Fruit fly (Drosophila melanogaster) whole organism, prepupa: Measurements from ENCODE around the gene TBC1D23.

Experiments
- Blimp-1 ChIP-seq: fragments of 200-800 bp; sonication (Bioruptor generic); optimal IDR thresholded peaks from 3 replicates; lab custom pipeline; 2017; ENCODE audit warnings: missing biosample characterization, missing genetic modification characterization, mild to moderate bottlenecking, moderate library complexity, missing genetic modification reagents
- CG10631 ChIP-seq: fragments of 200-800 bp; sonication (Bioruptor generic); optimal IDR thresholded peaks from 2 replicates; lab custom pipeline; 2016; ENCODE audit warnings: missing biosample characterization, missing genetic modification characterization
- CG10669 ChIP-seq: fragments of 200-800 bp; sonication (Bioruptor generic); optimal IDR thresholded peaks from 3 replicates; lab custom pipeline; 2018; ENCODE audit warnings: missing biosample characterization, mild to moderate bottlenecking, missing genetic modification characterization, moderate library complexity
- CG11762 ChIP-seq: fragments of 200-800 bp; sonication (Bioruptor generic); optimal IDR thresholded peaks from 3 replicates; lab custom pipeline; 2016; ENCODE audit warnings: missing biosample characterization, missing genetic modification characterization; ENCODE audit not compliant: insufficient read depth
- CG11902 ChIP-seq: fragments of 200-800 bp; sonication (Bioruptor generic); optimal IDR thresholded peaks from 3 replicates; lab custom pipeline; 2016; ENCODE audit warnings: missing biosample characterization, missing genetic modification characterization
- CG15336 ChIP-seq: fragments of 200-800 bp; sonication (Bioruptor generic); IDR thresholded peaks from 2 replicates; pipeline ENCODE4 v1.3.6; 2022; ENCODE audit warnings: missing biosample characterization, missing genetic modification characterization
- CG1621 ChIP-seq: fragments of 200-800 bp; sonication (Bioruptor generic); optimal IDR thresholded peaks from 3 replicates; lab custom pipeline; 2018; ENCODE audit warnings: missing biosample characterization, mild to moderate bottlenecking, missing genetic modification characterization
- CG16779 ChIP-seq: fragments of 200-800 bp; sonication (Bioruptor generic); optimal IDR thresholded peaks from 3 replicates; lab custom pipeline; 2017; ENCODE audit warnings: missing biosample characterization, mild to moderate bottlenecking, missing genetic modification characterization
- CG3032 ChIP-seq: fragments of 200-800 bp; optimal IDR thresholded peaks from 2 replicates; lab custom pipeline; 2019; ENCODE audit warnings: missing biosample characterization, mild to moderate bottlenecking, missing genetic modification characterization, moderate library complexity
- CG31627 ChIP-seq: fragments of 200-800 bp; sonication (Bioruptor generic); optimal IDR thresholded peaks from 3 replicates; lab custom pipeline; 2016; ENCODE audit warnings: missing biosample characterization, missing genetic modification characterization
- CG32006 ChIP-seq: fragments of 200-800 bp; sonication (Bioruptor generic); optimal IDR thresholded peaks from 3 replicates; lab custom pipeline; 2017; ENCODE audit warnings: missing biosample characterization, mild to moderate bottlenecking, missing genetic modification characterization
- CG34406 ChIP-seq: fragments of 200-800 bp; sonication (Bioruptor generic); optimal IDR thresholded peaks from 3 replicates; lab custom pipeline; 2016; ENCODE audit warnings: missing biosample characterization, missing genetic modification characterization
- CG3919 ChIP-seq: fragments of 200-800 bp; sonication (Bioruptor generic); optimal IDR thresholded peaks from 3 replicates; lab custom pipeline; 2016; ENCODE audit warnings: missing biosample characterization, missing genetic modification characterization
- CG4318 ChIP-seq: fragments of 200-800 bp; sonication (Bioruptor generic); optimal IDR thresholded peaks from 3 replicates; lab custom pipeline; 2017; ENCODE audit warnings: missing biosample characterization, mild to moderate bottlenecking, missing genetic modification characterization
- CG6163 ChIP-seq: fragments of 200-800 bp; sonication (Bioruptor generic); IDR thresholded peaks from 3 replicates; pipeline ENCODE4 v1.3.6; 2022; ENCODE audit warnings: missing biosample characterization, missing genetic modification characterization
- CG6276 ChIP-seq: fragments of 200-800 bp; sonication (Bioruptor generic); optimal IDR thresholded peaks from 2 replicates; lab custom pipeline; 2017; ENCODE audit warnings: missing biosample characterization, mild to moderate bottlenecking, missing genetic modification characterization
- CG6792 ChIP-seq: fragments of 200-800 bp; sonication (Bioruptor generic); optimal IDR thresholded peaks from 3 replicates; lab custom pipeline; 2016; ENCODE audit warnings: missing biosample characterization, missing genetic modification characterization
- CG6808 ChIP-seq: fragments of 200-800 bp; sonication (Bioruptor generic); optimal IDR thresholded peaks from 3 replicates; lab custom pipeline; 2017; ENCODE audit warnings: missing biosample characterization, missing genetic modification characterization, mild to moderate bottlenecking, moderate library complexity, missing genetic modification reagents
- CG8119 ChIP-seq: fragments of 200-800 bp; sonication (Bioruptor generic); IDR thresholded peaks from 3 replicates; pipeline ENCODE4 v1.3.6; 2022; ENCODE audit warnings: missing biosample characterization, missing genetic modification characterization
- CG8319 ChIP-seq: fragments of 200-800 bp; sonication (Bioruptor generic); optimal IDR thresholded peaks from 3 replicates; lab custom pipeline; 2016; ENCODE audit warnings: missing biosample characterization, missing genetic modification characterization
- CG8632 ChIP-seq: fragments of 200-800 bp; sonication (Bioruptor generic); optimal IDR thresholded peaks from 3 replicates; lab custom pipeline; 2016; ENCODE audit warnings: missing biosample characterization, missing genetic modification characterization
- CG9139 ChIP-seq: fragments of 200-800 bp; sonication (Bioruptor generic); optimal IDR thresholded peaks from 3 replicates; lab custom pipeline; 2017; ENCODE audit warnings: missing biosample characterization, mild to moderate bottlenecking, missing genetic modification characterization
- Eip78C ChIP-seq: fragments of 200-800 bp; sonication (Bioruptor generic); peaks from one replicate; lab custom pipeline; 2016; ENCODE audit warnings: missing biosample characterization, missing genetic modification characterization
- Eip93F ChIP-seq: fragments of 200-800 bp; sonication (Bioruptor generic); optimal IDR thresholded peaks from 2 replicates; lab custom pipeline; 2016; ENCODE audit warnings: missing biosample characterization, mild to moderate bottlenecking, missing genetic modification characterization
- Ets21C ChIP-seq: fragments of 200-800 bp; sonication (Bioruptor generic); optimal IDR thresholded peaks from 3 replicates; lab custom pipeline; 2016; ENCODE audit warnings: missing biosample characterization, missing genetic modification characterization
- Ets96B ChIP-seq: fragments of 200-800 bp; optimal IDR thresholded peaks from 2 replicates; lab custom pipeline; 2019; ENCODE audit warnings: missing biosample characterization, mild to moderate bottlenecking, missing genetic modification characterization, moderate library complexity
- Gug ChIP-seq: fragments of 200-800 bp; sonication (Bioruptor generic); IDR thresholded peaks from 2 replicates; pipeline ENCODE4 v1.3.6; 2022; ENCODE audit warnings: missing biosample characterization, missing genetic modification characterization
- Hr38 ChIP-seq: sonication (Bioruptor generic); optimal IDR thresholded peaks from 2 replicates; lab custom pipeline; 2016; ENCODE audit warnings: missing biosample characterization, missing genetic modification characterization
- Hr4 ChIP-seq: fragments of 200-800 bp; sonication (Bioruptor generic); optimal IDR thresholded peaks from 3 replicates; lab custom pipeline; 2016; ENCODE audit warnings: missing biosample characterization, missing genetic modification characterization
- Lpt ChIP-seq: fragments of 200-800 bp; sonication (Bioruptor generic); optimal IDR thresholded peaks from 3 replicates; lab custom pipeline; 2016; ENCODE audit warnings: missing biosample characterization, missing genetic modification characterization
- Met ChIP-seq: fragments of 200-800 bp; sonication (Bioruptor generic); optimal IDR thresholded peaks from 3 replicates; lab custom pipeline; 2016; ENCODE audit warnings: missing biosample characterization, missing genetic modification characterization
- OdsH ChIP-seq: fragments of 200-800 bp; sonication (Bioruptor generic); optimal IDR thresholded peaks from 3 replicates; lab custom pipeline; 2016; ENCODE audit warnings: missing biosample characterization, missing genetic modification characterization
- Smox ChIP-seq: fragments of 200-800 bp; sonication (Bioruptor generic); optimal IDR thresholded peaks from 3 replicates; lab custom pipeline; 2016; ENCODE audit warnings: missing biosample characterization, missing genetic modification characterization
- Sox102F ChIP-seq: fragments of 200-800 bp; sonication (Bioruptor generic); optimal IDR thresholded peaks from 2 replicates; lab custom pipeline; 2016; ENCODE audit warnings: missing biosample characterization, mild to moderate bottlenecking, missing genetic modification characterization
- Sox14 ChIP-seq: fragments of 200-800 bp; sonication (Bioruptor generic); optimal IDR thresholded peaks from 3 replicates; lab custom pipeline; 2016; ENCODE audit warnings: missing biosample characterization, missing genetic modification characterization
- Sox15 ChIP-seq: fragments of 200-800 bp; sonication (Bioruptor generic); optimal IDR thresholded peaks from 3 replicates; lab custom pipeline; 2016; ENCODE audit warnings: missing biosample characterization, missing genetic modification characterization
- achi ChIP-seq: fragments of 200-800 bp; sonication (Bioruptor generic); optimal IDR thresholded peaks from 3 replicates; lab custom pipeline; 2016; ENCODE audit warnings: missing biosample characterization, missing genetic modification characterization
- acj6 ChIP-seq: fragments of 200-800 bp; sonication (Bioruptor generic); optimal IDR thresholded peaks from 3 replicates; lab custom pipeline; 2016; ENCODE audit warnings: missing biosample characterization, missing genetic modification characterization
- cyc ChIP-seq: fragments of 200-800 bp; sonication (Bioruptor generic); optimal IDR thresholded peaks from 3 replicates; lab custom pipeline; 2016; ENCODE audit warnings: missing biosample characterization, missing genetic modification characterization
- dac ChIP-seq: fragments of 200-800 bp; sonication (Bioruptor generic); optimal IDR thresholded peaks from 2 replicates; lab custom pipeline; 2017; ENCODE audit warnings: missing biosample characterization, mild to moderate bottlenecking, missing genetic modification characterization
- dsx ChIP-seq: fragments of 200-800 bp; optimal IDR thresholded peaks from 3 replicates; lab custom pipeline; 2019; ENCODE audit warnings: missing biosample characterization, mild to moderate bottlenecking, missing genetic modification characterization, moderate library complexity; ENCODE audit not compliant: poor library complexity, severe bottlenecking
- eg ChIP-seq: fragments of 200-800 bp; sonication (Bioruptor generic); IDR thresholded peaks from 3 replicates; pipeline ENCODE4 v1.3.6; 2022; ENCODE audit warnings: missing biosample characterization, missing genetic modification characterization
- esn ChIP-seq: fragments of 200-800 bp; sonication (Bioruptor generic); optimal IDR thresholded peaks from 2 replicates; lab custom pipeline; 2016; ENCODE audit warnings: missing biosample characterization, mild to moderate bottlenecking, missing genetic modification characterization, moderate library complexity
- fd59A ChIP-seq: fragments of 200-800 bp; sonication (Bioruptor generic); optimal IDR thresholded peaks from 2 replicates; lab custom pipeline; 2017; ENCODE audit warnings: missing biosample characterization, mild to moderate bottlenecking, missing genetic modification characterization, missing genetic modification reagents
- fkh ChIP-seq: fragments of 200-800 bp; sonication (Bioruptor generic); optimal IDR thresholded peaks from 3 replicates; lab custom pipeline; 2017; ENCODE audit warnings: missing biosample characterization, mild to moderate bottlenecking, missing genetic modification characterization, moderate library complexity
- lz ChIP-seq: fragments of 200-800 bp; sonication (Bioruptor generic); optimal IDR thresholded peaks from 3 replicates; lab custom pipeline; 2016; ENCODE audit warnings: missing biosample characterization, missing genetic modification characterization
- net ChIP-seq: fragments of 200-800 bp; sonication (Bioruptor generic); optimal IDR thresholded peaks from 3 replicates; lab custom pipeline; 2016; ENCODE audit warnings: missing biosample characterization, missing genetic modification characterization
- pdm3 ChIP-seq: fragments of 200-800 bp; sonication (Bioruptor generic); optimal IDR thresholded peaks from 3 replicates; lab custom pipeline; 2016; ENCODE audit warnings: missing biosample characterization, missing genetic modification characterization
- salr ChIP-seq, 2 experiments: fragments of 200-800 bp; sonication (Bioruptor generic); optimal IDR thresholded peaks; 3 replicates each; lab custom pipeline; 2016 to 2018; ENCODE audit warnings: missing biosample characterization in 2 of 2, missing genetic modification characterization in 2 of 2, mild to moderate bottlenecking in 1 of 2
- spab ChIP-seq: fragments of 200-800 bp; sonication (Bioruptor generic); optimal IDR thresholded peaks from 2 replicates; lab custom pipeline; 2017; ENCODE audit warnings: missing biosample characterization, mild to moderate bottlenecking, missing genetic modification characterization, missing genetic modification reagents
- ss ChIP-seq, 2 experiments: fragments of 200-800 bp; sonication (Bioruptor generic); optimal IDR thresholded peaks; 2 replicates in 1 of 2; 3 replicates in 1 of 2; lab custom pipeline; 2017 to 2018; ENCODE audit warnings: mild to moderate bottlenecking in 2 of 2, missing biosample characterization in 2 of 2, missing genetic modification characterization in 2 of 2, moderate library complexity in 1 of 2
- topi ChIP-seq: fragments of 200-800 bp; sonication (Bioruptor generic); optimal IDR thresholded peaks from 3 replicates; lab custom pipeline; 2016; ENCODE audit warnings: missing biosample characterization, missing genetic modification characterization
- vri ChIP-seq: fragments of 200-800 bp; sonication (Bioruptor generic); optimal IDR thresholded peaks from 3 replicates; lab custom pipeline; 2016; ENCODE audit warnings: missing biosample characterization, mild to moderate bottlenecking, missing genetic modification characterization

Gene TBC1D23

dm6 chr2L:1135495-1135894, 6.4 kb downstream of the TBC1D23 start:
- no peak for TF ChIP-seq CG31627 (GFP tag; lab: Kevin White, UChicago)
- no peak for TF ChIP-seq Gug
- TF ChIP-seq Hr38, result no peak
- TF ChIP-seq ss (GFP tag; optimal IDR thresholded peaks at IDR 0.05; lab: Kevin White, UChicago), result no peak
- no peak for TF ChIP-seq Ets21C (GFP tag; lab: Kevin White, UChicago)
- no peak for TF ChIP-seq salr (GFP tag; optimal IDR thresholded peaks at IDR 0.05; lab: Kevin White, UChicago)
- TF ChIP-seq Lpt, result no peak
- TF ChIP-seq topi, result no peak
- peak; percentile 51 for TF ChIP-seq Eip78C (GFP tag; lab: Kevin White, UChicago)
- peak; percentile 25 for TF ChIP-seq achi (GFP tag; lab: Kevin White, UChicago)
- TF ChIP-seq CG8119, result peak; percentile 43; the same call in 1 of the 3 replicates
- no peak for TF ChIP-seq spab (GFP tag; lab: Kevin White, UChicago)
- TF ChIP-seq vri (GFP tag; lab: Kevin White, UChicago), result no peak
- TF ChIP-seq fd59A, result no peak
- TF ChIP-seq CG34406, result no peak
- no peak for TF ChIP-seq Met
- no peak for TF ChIP-seq CG11762 (GFP tag; lab: Kevin White, UChicago)
- TF ChIP-seq Ets96B (tag; lab: Kevin White, UChicago), result peak; percentile 28
- peak; percentile 57 for TF ChIP-seq CG32006
- TF ChIP-seq CG4318 (GFP tag; lab: Kevin White, UChicago), result no peak
- TF ChIP-seq Sox102F (GFP tag; lab: Kevin White, UChicago), result no peak
- no peak for TF ChIP-seq Sox15 (GFP tag; lab: Kevin White, UChicago)
- no peak for TF ChIP-seq CG10669
- no peak for TF ChIP-seq net (GFP tag; lab: Kevin White, UChicago)
- TF ChIP-seq CG6276, result peak; percentile 34
- no peak for TF ChIP-seq CG11902 (GFP tag; lab: Kevin White, UChicago)
- TF ChIP-seq CG6808 (GFP tag; lab: Kevin White, UChicago), result no peak
- TF ChIP-seq cyc (GFP tag; lab: Kevin White, UChicago), result no peak
- TF ChIP-seq dac (GFP tag; lab: Kevin White, UChicago), result no peak
- no peak for TF ChIP-seq CG6792
- TF ChIP-seq OdsH, result peak; percentile 28
- TF ChIP-seq dsx (GFP tag; lab: Kevin White, UChicago), result no peak
- TF ChIP-seq fkh (GFP tag; lab: Kevin White, UChicago), result no peak
- no peak for TF ChIP-seq CG8319 (GFP tag; lab: Kevin White, UChicago)
- no peak for TF ChIP-seq CG1621 (tag; lab: Kevin White, UChicago)
- no peak for TF ChIP-seq CG3919 (GFP tag; lab: Kevin White, UChicago)
- TF ChIP-seq CG16779 (tag; lab: Kevin White, UChicago), result no peak
- TF ChIP-seq CG9139 (GFP tag; lab: Kevin White, UChicago), result no peak
- peak; percentile 26 for TF ChIP-seq CG8632 (GFP tag; lab: Kevin White, UChicago)
- TF ChIP-seq pdm3, result no peak
- TF ChIP-seq CG6163 (GFP tag; lab: Robert Waterston, UW), result no peak
- 0 out of 3 replicates have a peak, but pooled peaks have one; percentile 30 for TF ChIP-seq eg (GFP tag; lab: Robert Waterston, UW)
- no peak for TF ChIP-seq Smox
- TF ChIP-seq CG3032 (tag; lab: Kevin White, UChicago), result no peak
- no peak for TF ChIP-seq Eip93F (GFP tag; lab: Kevin White, UChicago)
- no peak for TF ChIP-seq Sox14 (GFP tag; lab: Kevin White, UChicago)
- TF ChIP-seq lz (GFP tag; lab: Kevin White, UChicago), result no peak
- no peak for TF ChIP-seq Blimp-1 (GFP tag; lab: Kevin White, UChicago)
- no peak for TF ChIP-seq CG15336 (GFP tag; lab: Robert Waterston, UW)
- peak; percentile 31 for TF ChIP-seq acj6 (GFP tag; lab: Kevin White, UChicago)
- no peak for TF ChIP-seq Hr4 (GFP tag; lab: Kevin White, UChicago)
- TF ChIP-seq CG10631 (GFP tag; lab: Kevin White, UChicago), result peak; percentile 37
- TF ChIP-seq esn (GFP tag; lab: Kevin White, UChicago), result no peak
